Worm (Caenorhabditis elegans): Measurements from ENCODE around the gene cup-14.

Gene cup-14

DNA sequence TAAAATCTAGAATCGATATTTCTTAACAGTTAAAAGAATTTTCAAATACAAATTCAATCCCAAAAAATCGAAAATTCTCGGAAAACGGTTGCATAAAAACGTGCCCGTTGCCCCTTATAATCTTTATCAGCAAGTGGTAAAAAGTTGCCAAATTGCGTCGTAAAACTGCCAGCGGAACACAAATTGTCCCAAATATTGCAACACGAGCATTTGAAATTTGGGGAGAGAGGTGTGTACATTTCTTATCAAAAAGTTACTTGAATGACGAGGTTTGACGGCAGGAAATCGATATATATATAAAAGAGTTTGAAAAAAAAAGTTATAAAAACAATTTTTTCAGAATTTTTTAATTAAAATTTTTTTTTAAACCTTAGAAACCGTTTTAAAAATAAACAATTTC is 26.0 kb downstream of the cup-14 start:
- no peak for TF ChIP-seq madf-3 (GFP tag; IDR thresholded peaks at IDR 0.05)
- no peak for TF ChIP-seq mel-28 (tag; optimal IDR thresholded peaks at IDR 0.05; ENCODE audit: borderline replicate concordance)
- TF ChIP-seq let-607 (tag; optimal IDR thresholded peaks at IDR 0.05) = peak in 1 of 2 experiments; percentile 6
- TF ChIP-seq ZK185.1 (tag; optimal IDR thresholded peaks at IDR 0.05; ENCODE audit: poor library complexity, severe bottlenecking) = no peak
- TF ChIP-seq snpc-4 (GFP tag; optimal IDR thresholded peaks at IDR 0.05) = no peak
- TF ChIP-seq snpc-4 (tag; optimal IDR thresholded peaks at IDR 0.05) = peak in 1 of 4 experiments; percentile 51
- no peak for TF ChIP-seq lsl-1 (GFP tag; optimal IDR thresholded peaks at IDR 0.05)
- no peak for TF ChIP-seq nhr-179 (tag; optimal IDR thresholded peaks at IDR 0.05)
- TF ChIP-seq nhr-80 (tag; optimal IDR thresholded peaks at IDR 0.05) = peak; percentile 81
- TF ChIP-seq D2030.7 (GFP tag; IDR thresholded peaks at IDR 0.05) = no peak

DNA sequence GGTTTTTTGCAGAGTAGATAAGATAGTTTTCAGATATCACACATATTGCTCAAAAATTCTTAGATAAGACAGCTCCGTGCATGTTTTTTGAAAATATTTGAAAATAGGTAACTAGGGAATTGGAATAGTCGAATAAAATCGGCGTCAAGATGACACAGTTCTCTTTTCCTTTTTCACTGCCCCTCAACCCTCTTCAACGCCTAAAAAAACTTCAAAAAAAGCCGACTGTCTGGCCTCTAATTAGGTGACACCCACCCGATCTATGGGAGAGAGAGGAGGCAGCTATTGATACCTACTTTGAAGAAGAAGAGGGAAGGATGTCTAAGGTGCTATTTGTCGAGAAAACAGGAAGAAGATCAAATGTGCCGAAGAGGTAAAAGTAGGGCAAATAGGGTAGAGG is 29.7 kb downstream of the cup-14 start:
- TF ChIP-seq ekl-4 (GFP tag; IDR thresholded peaks at IDR 0.05) = no peak
- no peak for TF ChIP-seq sdz-38 (tag; optimal IDR thresholded peaks at IDR 0.05)
- no peak for TF ChIP-seq ztf-26 (tag; optimal IDR thresholded peaks at IDR 0.05)
- TF ChIP-seq ceh-79 (tag; optimal IDR thresholded peaks at IDR 0.05) = no peak
- no peak for TF ChIP-seq bed-2 (GFP tag; IDR thresholded peaks at IDR 0.05)
- no peak for TF ChIP-seq C06A6.2 (GFP tag; conservative IDR thresholded peaks at IDR 0.05)

DNA sequence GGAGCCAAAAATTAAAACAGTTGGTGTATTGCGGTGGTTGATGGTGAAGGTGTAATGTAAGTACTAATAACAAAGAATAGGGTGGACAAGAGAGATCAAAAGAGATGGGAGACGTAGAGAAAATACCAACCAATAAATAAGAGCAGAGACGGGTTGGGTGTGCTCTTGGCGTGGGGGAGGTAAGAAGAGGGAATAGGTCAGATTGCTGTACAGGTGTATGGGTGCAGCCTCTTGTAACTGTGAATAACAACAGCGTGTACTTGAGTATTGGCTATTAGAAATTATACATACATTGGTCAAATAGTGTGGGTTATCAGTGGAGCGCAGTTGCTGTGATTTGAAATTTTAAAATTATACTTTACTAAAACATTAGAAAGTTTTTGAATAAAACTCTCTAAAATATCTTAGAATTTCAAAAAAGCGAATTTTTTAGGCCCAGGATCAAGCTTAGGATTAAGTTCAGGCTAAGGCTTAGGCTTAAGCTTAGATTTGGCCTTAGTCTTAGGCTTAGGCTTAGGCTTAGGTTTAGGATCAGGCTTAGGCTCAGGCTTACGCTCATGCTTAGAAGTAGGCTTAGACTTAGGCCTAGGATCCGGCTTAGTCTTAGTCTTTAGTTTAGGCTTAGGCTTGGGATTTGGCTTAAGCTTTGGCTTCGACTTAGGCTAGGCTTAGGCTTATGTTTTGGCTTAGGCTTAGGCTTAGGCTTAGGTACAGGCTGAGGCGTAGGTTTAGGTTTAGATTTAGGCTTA is 30.8 kb downstream of the cup-14 start, which contains the start of gene F08G2.7:
Gene F08G2.7, minus strand, starts transcription at position 51 of the 749 bp plus-strand sequence.
- TF ChIP-seq nfya-2 (GFP tag; IDR thresholded peaks at IDR 0.05) = no peak
- TF ChIP-seq attf-6 (GFP tag; IDR thresholded peaks at IDR 0.05) = no peak
- no peak for TF ChIP-seq ztf-18 (tag; optimal IDR thresholded peaks at IDR 0.05)
- no peak for TF ChIP-seq F57C9.4 (tag; optimal IDR thresholded peaks at IDR 0.05)
- no peak for TF ChIP-seq F23B12.7 (tag; optimal IDR thresholded peaks at IDR 0.05; ENCODE audit: insufficient read depth)
- no peak for TF ChIP-seq Y53F4B.3 (GFP tag; IDR thresholded peaks at IDR 0.05)
- no peak for TF ChIP-seq Y56A3A.18 (GFP tag; IDR thresholded peaks at IDR 0.05)
- TF ChIP-seq him-1 (tag; optimal IDR thresholded peaks at IDR 0.05) = no peak
- TF ChIP-seq lir-1 (GFP tag; conservative IDR thresholded peaks at IDR 0.05) = no peak
- no peak for TF ChIP-seq D2030.7 (GFP tag; IDR thresholded peaks at IDR 0.05)
- TF ChIP-seq K11D2.4 (GFP tag; IDR thresholded peaks at IDR 0.05) = no peak
- no peak for TF ChIP-seq T07F8.4 (tag; optimal IDR thresholded peaks at IDR 0.05)
- TF ChIP-seq ztf-28 (GFP tag; IDR thresholded peaks at IDR 0.05) = no peak
- no peak for TF ChIP-seq lin-40 (tag; optimal IDR thresholded peaks at IDR 0.05)
- TF ChIP-seq dpff-1 (tag; optimal IDR thresholded peaks at IDR 0.05) = no peak
- TF ChIP-seq pha-4 (tag; optimal IDR thresholded peaks at IDR 0.05) = no peak
- TF ChIP-seq Y95B8A.8 (GFP tag; IDR thresholded peaks at IDR 0.05) = no peak
- no peak for TF ChIP-seq sdz-38 (tag; optimal IDR thresholded peaks at IDR 0.05)
- TF ChIP-seq tbx-9 (tag; optimal IDR thresholded peaks at IDR 0.05; ENCODE audit: borderline replicate concordance) = no peak

DNA sequence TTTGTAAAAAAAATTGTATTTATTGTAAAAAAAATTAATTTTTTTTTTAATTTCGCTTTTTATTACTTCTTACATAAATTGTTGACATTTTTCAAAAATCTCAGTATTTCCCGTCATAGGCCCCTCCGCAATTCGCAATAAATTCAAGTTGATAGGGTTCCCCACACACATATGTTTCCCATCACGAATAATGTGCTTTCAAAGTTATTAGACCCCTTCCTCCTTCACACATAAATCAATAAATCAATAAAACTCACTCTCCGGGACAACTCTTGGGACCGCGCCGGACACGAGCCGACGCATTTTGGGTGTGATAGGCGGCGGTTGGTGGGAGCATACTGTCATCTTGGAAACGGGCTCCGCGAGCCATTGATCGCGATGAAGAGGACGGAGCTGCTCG is 32.6 kb downstream of the cup-14 start:
- TF ChIP-seq zfh-2 (GFP tag; conservative IDR thresholded peaks at IDR 0.05) (peak; percentile 42; the same call in 1 of the 2 replicates), Y56A3A.18 (GFP tag; IDR thresholded peaks at IDR 0.05) (no peak)
